Worm (Caenorhabditis elegans): ENCODE data around the gene sdz-33.

Gene sdz-33

DNA sequence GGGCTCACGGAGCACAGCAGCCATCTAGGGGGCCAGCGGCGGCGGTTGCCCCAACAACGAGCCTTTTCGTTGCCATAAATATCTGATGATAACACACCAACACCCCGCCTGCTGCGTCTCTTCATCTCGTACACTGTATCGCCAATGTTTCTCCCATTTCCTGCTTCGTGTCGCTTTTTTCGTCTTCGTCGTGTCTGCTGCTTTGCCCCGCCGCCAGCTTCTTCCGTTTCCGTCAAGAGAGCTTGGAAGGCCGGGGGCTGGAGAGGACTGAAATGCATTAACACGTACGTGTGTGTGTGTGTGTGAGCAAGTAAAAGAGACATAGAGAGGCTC, 28.6 kb downstream of the sdz-33 start (continued):
- TF ChIP-seq T20F7.1 (GFP tag; optimal IDR thresholded peaks at IDR 0.05) (no peak), F44E2.7 (GFP tag; IDR thresholded peaks at IDR 0.05) (no peak), ztf-7 (tag; optimal IDR thresholded peaks at IDR 0.05) (no peak), nhr-41 (GFP tag; IDR thresholded peaks at IDR 0.05) (no peak), jun-1 (tag; optimal IDR thresholded peaks at IDR 0.05) (no peak), F49E8.2 (tag; optimal IDR thresholded peaks at IDR 0.05; ENCODE audit: borderline replicate concordance) (no peak), mdl-1 (tag; optimal IDR thresholded peaks at IDR 0.05) (no peak), nhr-6 (tag; optimal IDR thresholded peaks at IDR 0.05) (no peak), lin-39 (tag; optimal IDR thresholded peaks at IDR 0.05) (no peak), daf-19 (GFP tag; conservative IDR thresholded peaks at IDR 0.05) (no peak), ama-1 (optimal IDR thresholded peaks at IDR 0.05) (no peak), R02D3.7 (tag; optimal IDR thresholded peaks at IDR 0.05) (no peak), hif-1 (tag; optimal IDR thresholded peaks at IDR 0.05) (peak in 1 of 2 experiments; percentile 14), fkh-10 (GFP tag; optimal IDR thresholded peaks at IDR 0.05) (no peak), hlh-30 (tag; optimal IDR thresholded peaks at IDR 0.05; ENCODE audit: insufficient read depth) (no peak), skn-1 (tag; optimal IDR thresholded peaks at IDR 0.05) (no peak), F37D6.2 (tag; optimal IDR thresholded peaks at IDR 0.05) (peak; percentile 6), mep-1 (tag; optimal IDR thresholded peaks at IDR 0.05) (no peak), nhr-10 (tag; optimal IDR thresholded peaks at IDR 0.05) (no peak), aha-1 (tag) (peak; percentile 96), hlh-11 (tag; optimal IDR thresholded peaks at IDR 0.05) (no peak), php-3 (GFP tag; IDR thresholded peaks at IDR 0.05) (no peak), dmd-6 (GFP tag; IDR thresholded peaks at IDR 0.05) (no peak), lin-1 (GFP tag; IDR thresholded peaks at IDR 0.05) (no peak), F26F4.8 (GFP tag; conservative IDR thresholded peaks at IDR 0.05) (no peak), D1046.2 (GFP tag; IDR thresholded peaks at IDR 0.05) (no peak)

DNA sequence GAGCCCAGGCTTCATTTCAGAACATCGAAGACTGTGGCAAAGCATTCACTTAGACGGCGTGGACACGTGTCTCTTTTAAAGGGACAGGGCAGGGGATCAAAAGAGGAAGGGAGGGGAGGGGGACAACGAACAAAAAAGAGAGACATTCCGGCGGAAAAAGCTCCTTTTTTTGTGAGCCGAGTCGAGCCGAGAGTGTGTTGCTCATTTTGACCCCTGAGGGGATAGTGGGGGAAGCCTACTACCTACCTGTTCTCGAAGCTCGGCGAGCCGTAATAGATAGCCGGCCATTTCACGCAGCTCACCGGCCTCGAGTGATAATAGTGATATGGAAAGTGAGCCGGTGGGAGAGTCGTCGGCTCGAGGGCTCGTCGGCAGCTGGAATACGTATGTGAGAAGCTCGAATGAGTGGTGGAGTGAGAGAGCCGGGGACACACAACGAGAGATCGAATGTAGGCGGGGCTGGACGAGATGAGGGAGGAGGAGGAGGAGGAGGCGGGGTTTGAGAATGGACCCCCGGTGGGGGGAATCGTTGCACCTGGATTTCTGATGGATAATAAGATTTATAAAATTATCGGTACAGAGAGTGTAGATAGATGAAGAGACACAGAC, 29.5 kb downstream of the sdz-33 start:
- TF ChIP-seq hif-1 (tag; optimal IDR thresholded peaks at IDR 0.05) (no peak), set-16 (GFP tag; IDR thresholded peaks at IDR 0.05) (peak; percentile 86), dmd-8 (GFP tag; IDR thresholded peaks at IDR 0.05) (no peak), ctbp-1 (GFP tag; IDR thresholded peaks at IDR 0.05) (no peak), nhr-41 (GFP tag; IDR thresholded peaks at IDR 0.05) (no peak), tag-97 (GFP tag; IDR thresholded peaks at IDR 0.05) (no peak), mxl-3 (GFP tag; optimal IDR thresholded peaks at IDR 0.05) (no peak), unc-39 (tag; optimal IDR thresholded peaks at IDR 0.05) (no peak), unc-62 (GFP tag; optimal IDR thresholded peaks at IDR 0.05 in 1 of 2) (peak in 1 of 2 experiments; percentile 53), unc-62 (tag; optimal IDR thresholded peaks at IDR 0.05) (no peak), ceh-62 (tag; optimal IDR thresholded peaks at IDR 0.05) (no peak)

DNA sequence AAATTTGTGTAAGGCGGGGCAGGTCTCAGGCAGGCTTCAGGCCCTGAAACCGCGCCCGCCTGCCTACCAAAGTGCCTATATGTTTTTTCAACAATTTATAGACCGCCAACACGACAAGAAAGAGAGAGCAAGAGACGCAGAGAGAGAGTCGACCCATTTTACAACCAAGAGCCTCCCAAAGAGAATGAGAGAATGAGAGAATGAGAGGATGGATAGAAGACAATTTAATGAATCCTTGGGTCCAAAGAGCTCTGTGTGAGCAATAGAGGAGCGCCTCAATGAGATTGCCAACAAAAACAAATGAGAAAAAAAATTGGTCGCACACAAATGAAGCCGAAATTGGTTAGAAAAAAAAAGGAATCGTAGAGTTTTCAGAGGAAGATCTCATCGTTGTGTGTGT, 30.6 kb downstream of the sdz-33 start:
- no peak for TF ChIP-seq nhr-237 (tag; optimal IDR thresholded peaks at IDR 0.05)

DNA sequence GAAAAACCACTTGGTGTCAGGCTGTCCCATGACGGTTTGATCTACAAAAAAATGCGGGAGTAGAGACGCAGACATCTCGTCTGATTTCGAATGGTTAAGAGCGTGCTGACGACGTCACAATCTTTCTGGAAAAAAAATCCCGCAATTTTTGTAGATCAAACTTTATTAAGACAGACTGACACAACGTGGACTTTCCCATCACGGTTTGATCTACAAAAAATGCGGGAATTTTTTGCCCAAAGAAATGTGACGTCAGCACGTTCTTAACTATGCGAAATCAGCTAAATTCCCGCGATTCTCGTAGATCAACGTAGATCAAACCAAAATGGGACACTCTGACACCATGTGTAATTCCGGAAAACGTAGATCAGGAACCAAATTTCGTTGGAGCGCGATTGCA, 31.2 kb downstream of the sdz-33 start:
- TF ChIP-seq unc-62 (GFP tag; optimal IDR thresholded peaks at IDR 0.05 in 1 of 2) (peak in 1 of 2 experiments; percentile 91), unc-62 (tag; optimal IDR thresholded peaks at IDR 0.05) (no peak), lim-7 (GFP tag; IDR thresholded peaks at IDR 0.05) (no peak), aha-1 (tag) (peak; percentile 54), jun-1 (tag; optimal IDR thresholded peaks at IDR 0.05) (no peak)

Data from whole organism, L4 larva.